Worm (Caenorhabditis elegans): Measurements from ENCODE around the gene Y41G9A.17.

ce11 chrX:3024637-3025113, 25.1 kb upstream of the Y41G9A.17 start, which contains the start of gene aqp-7:
- TF ChIP-seq dao-5 (tag; optimal IDR thresholded peaks at IDR 0.05) (no peak), W03F9.2 (tag; optimal IDR thresholded peaks at IDR 0.05) (no peak), him-1 (tag; optimal IDR thresholded peaks at IDR 0.05) (no peak)
